Worm (Caenorhabditis elegans) whole organism, late embryonic: ENCODE data around the gene C46C2.2.

ENCODE experiments used
- F13H6.1 ChIP-seq: sonication (generic microtip); optimal IDR thresholded peaks from 2 replicates; lab custom pipeline; 2016; ENCODE audit warnings: missing genetic modification characterization, missing compliant biosample characterization
- T23F11.4 ChIP-seq: fragments of 200-800 bp; sonication (Bioruptor generic); optimal IDR thresholded peaks from 2 replicates; lab custom pipeline; 2018; ENCODE audit warnings: mild to moderate bottlenecking, missing genetic modification characterization, missing compliant biosample characterization
- ceh-18 ChIP-seq: sonication (generic microtip); optimal IDR thresholded peaks from 2 replicates; lab custom pipeline; 2016; ENCODE audit warnings: missing genetic modification characterization, missing compliant biosample characterization
- ceh-2 ChIP-seq: sonication (generic microtip); optimal IDR thresholded peaks from 2 replicates; lab custom pipeline; 2016; ENCODE audit warnings: missing genotype, missing genetic modification characterization, missing compliant biosample characterization
- ceh-24 ChIP-seq: sonication (generic microtip); optimal IDR thresholded peaks from 2 replicates; lab custom pipeline; 2016; ENCODE audit warnings: mild to moderate bottlenecking, missing genetic modification characterization, missing compliant biosample characterization
- ceh-31 ChIP-seq: sonication (generic microtip); optimal IDR thresholded peaks from 2 replicates; lab custom pipeline; 2016; ENCODE audit warnings: missing genetic modification characterization, missing compliant biosample characterization
- ceh-45 ChIP-seq: fragments of 200-800 bp; sonication (Bioruptor generic); IDR thresholded peaks from 2 replicates; pipeline ENCODE4 v1.3.6; 2022; ENCODE audit warnings: missing genetic modification reagents, missing genetic modification characterization, missing compliant biosample characterization
- ceh-6 ChIP-seq: fragments of 200-800 bp; sonication (Bioruptor generic); optimal IDR thresholded peaks from 2 replicates; lab custom pipeline; 2018; ENCODE audit warnings: mild to moderate bottlenecking, missing genetic modification characterization, missing compliant biosample characterization
- ceh-9 ChIP-seq: sonication (generic microtip); optimal IDR thresholded peaks from 2 replicates; lab custom pipeline; 2016; ENCODE audit warnings: mild to moderate bottlenecking, missing genetic modification characterization, inconsistent platforms, missing compliant biosample characterization
- che-1 ChIP-seq: sonication (generic microtip); optimal IDR thresholded peaks from 2 replicates; lab custom pipeline; 2016; ENCODE audit warnings: mild to moderate bottlenecking, missing genetic modification characterization, missing compliant biosample characterization
- dmd-4 ChIP-seq: sonication (generic microtip); optimal IDR thresholded peaks from 2 replicates; lab custom pipeline; 2016; ENCODE audit warnings: borderline replicate concordance, missing genetic modification characterization, missing compliant biosample characterization
- elt-2 ChIP-seq: sonication (generic microtip); optimal IDR thresholded peaks from 2 replicates; lab custom pipeline; 2016; ENCODE audit warnings: missing genetic modification reagents, missing genetic modification characterization, missing compliant biosample characterization
- elt-4 ChIP-seq: sonication (generic microtip); optimal IDR thresholded peaks from 2 replicates; lab custom pipeline; 2016; ENCODE audit warnings: missing genetic modification characterization, missing compliant biosample characterization
- eyg-1 ChIP-seq: sonication (generic microtip); optimal IDR thresholded peaks from 2 replicates; lab custom pipeline; 2016; ENCODE audit warnings: missing genotype, missing genetic modification characterization, missing compliant biosample characterization
- gmeb-2 ChIP-seq: sonication (generic microtip); optimal IDR thresholded peaks from 2 replicates; lab custom pipeline; 2016; ENCODE audit warnings: missing genetic modification characterization, inconsistent platforms, missing compliant biosample characterization
- hlh-6 ChIP-seq: sonication (generic microtip); optimal IDR thresholded peaks from 2 replicates; lab custom pipeline; 2016; ENCODE audit warnings: missing genotype, missing genetic modification characterization, missing compliant biosample characterization
- lim-6 ChIP-seq: sonication (generic microtip); optimal IDR thresholded peaks from 2 replicates; lab custom pipeline; 2016; ENCODE audit warnings: missing genetic modification characterization, missing compliant biosample characterization
- nhr-11 ChIP-seq: fragments of 150-350 bp; optimal IDR thresholded peaks from 2 replicates; lab custom pipeline; 2014; ENCODE audit warnings: missing biosample characterization, missing genetic modification characterization
- nhr-232 ChIP-seq: sonication (generic microtip); optimal IDR thresholded peaks from 2 replicates; lab custom pipeline; 2016; ENCODE audit warnings: missing genetic modification characterization, missing compliant biosample characterization
- odd-2 ChIP-seq: sonication (generic microtip); optimal IDR thresholded peaks from 2 replicates; lab custom pipeline; 2017; ENCODE audit warnings: antibody characterized with exemption, mild to moderate bottlenecking, missing genetic modification characterization, missing compliant biosample characterization
- pha-4 ChIP-seq: fragments of 150-350 bp; optimal IDR thresholded peaks from 2 replicates; lab custom pipeline; 2018; ENCODE audit warnings: missing biosample characterization, missing genetic modification reagents, missing genetic modification characterization
- pros-1 ChIP-seq: fragments of 150-350 bp; optimal IDR thresholded peaks from 2 replicates; lab custom pipeline; 2014; ENCODE audit warnings: missing biosample characterization, missing genetic modification reagents, missing genetic modification characterization
- ref-2 ChIP-seq: sonication (generic microtip); optimal IDR thresholded peaks from 2 replicates; lab custom pipeline; 2016; ENCODE audit warnings: missing genetic modification characterization, missing compliant biosample characterization
- rnt-1 ChIP-seq: sonication (generic microtip); optimal IDR thresholded peaks from 2 replicates; lab custom pipeline; 2016; ENCODE audit warnings: missing genetic modification characterization, missing compliant biosample characterization
- sdc-2 ChIP-seq: sonication (generic microtip); optimal IDR thresholded peaks from 2 replicates; lab custom pipeline; 2016; ENCODE audit warnings: missing genotype, missing genetic modification characterization, missing compliant biosample characterization
- sox-2 ChIP-seq: fragments of 200-800 bp; sonication (Bioruptor generic); IDR thresholded peaks from 2 replicates; pipeline ENCODE4 v1.3.6; 2022; ENCODE audit warnings: missing genetic modification reagents, missing genetic modification characterization, missing compliant biosample characterization
- sox-4 ChIP-seq: sonication (generic microtip); optimal IDR thresholded peaks from 2 replicates; lab custom pipeline; 2017; ENCODE audit warnings: mild to moderate bottlenecking, missing genetic modification characterization, inconsistent platforms, missing compliant biosample characterization
- tbx-2 ChIP-seq: sonication (generic microtip); optimal IDR thresholded peaks from 2 replicates; lab custom pipeline; 2016; ENCODE audit warnings: missing genetic modification characterization, missing compliant biosample characterization
- tbx-7 ChIP-seq: sonication (generic microtip); optimal IDR thresholded peaks from 2 replicates; lab custom pipeline; 2016; ENCODE audit warnings: missing genotype, missing genetic modification characterization, missing compliant biosample characterization
- ttx-3 ChIP-seq: sonication (generic microtip); optimal IDR thresholded peaks from 2 replicates; lab custom pipeline; 2016; ENCODE audit warnings: missing genetic modification reagents, missing genetic modification characterization, missing compliant biosample characterization
- unc-3 ChIP-seq, 2 experiments: fragments of 200-800 bp in 1 of 2; sonication (Bioruptor generic) in 1 of 2; sonication (generic microtip) in 1 of 2; conservative IDR thresholded peaks in 1 of 2; optimal IDR thresholded peaks in 1 of 2; 2 replicates each; pipeline versions ENCODE4 v1.3.6 to Lab custom; 2016 to 2022; ENCODE audit warnings: missing compliant biosample characterization in 2 of 2, missing genetic modification characterization in 2 of 2, missing genetic modification reagents in 1 of 2
- unc-86 ChIP-seq: sonication (generic microtip); optimal IDR thresholded peaks from 2 replicates; lab custom pipeline; 2016; ENCODE audit warnings: missing genetic modification characterization, missing compliant biosample characterization

The C46C2.2 gene

ce11 chrIV:9218415-9218814, 889 bp downstream of the C46C2.2 start:
- no peak for TF ChIP-seq lim-6 (tag; lab: Kevin White, UChicago)
- TF ChIP-seq, all 69 proteins: peak for 0

ce11 chrIV:9224825-9225224, 7.3 kb downstream of the C46C2.2 start, which contains the start of gene C46C2.3:
Gene C46C2.3 (plus strand): TSS chrIV:9225125.
- no peak for TF ChIP-seq ceh-2 (tag; lab: Kevin White, UChicago)

DNA sequence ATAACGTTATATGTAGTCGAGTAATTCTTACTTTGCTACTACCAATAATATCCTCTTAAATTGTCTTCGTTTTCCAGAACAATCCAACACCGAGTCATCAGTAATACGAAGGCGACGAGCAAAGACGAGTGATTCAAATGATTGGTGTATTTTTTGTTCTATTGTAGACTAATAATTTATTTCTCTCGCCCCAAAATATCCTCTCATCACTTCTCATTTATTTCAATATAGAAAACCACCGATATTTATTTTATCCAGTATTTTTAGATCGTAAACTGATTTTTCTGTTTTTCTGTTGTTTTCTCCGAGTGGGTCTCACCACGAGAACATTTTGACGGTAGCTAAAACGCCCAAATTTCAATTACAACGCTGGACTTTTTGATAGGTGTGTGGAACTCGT, 10.1 kb downstream of the C46C2.2 start:
- TF ChIP-seq ref-2 (tag; lab: Kevin White, UChicago): no peak
- TF ChIP-seq ceh-9: no peak
- no peak for TF ChIP-seq tbx-7
- no peak for TF ChIP-seq nhr-11 (tag; lab: Kevin White, UChicago)
- no peak for TF ChIP-seq dmd-4 (tag; lab: Kevin White, UChicago)
- no peak for TF ChIP-seq sox-4 (tag; lab: Kevin White, UChicago)
- TF ChIP-seq rnt-1: no peak
- TF ChIP-seq ceh-18: no peak
- TF ChIP-seq ceh-2 (tag; lab: Kevin White, UChicago): no peak
- no peak for TF ChIP-seq pros-1 (tag; lab: Kevin White, UChicago)
- no peak for TF ChIP-seq hlh-6 (tag; lab: Kevin White, UChicago)
- TF ChIP-seq pha-4 (tag; lab: Kevin White, UChicago): no peak
- no peak for TF ChIP-seq F13H6.1 (tag; lab: Kevin White, UChicago)
- no peak for TF ChIP-seq eyg-1
- TF ChIP-seq ceh-24: no peak
- TF ChIP-seq ceh-6: no peak
- no peak for TF ChIP-seq odd-2 (tag; lab: Kevin White, UChicago)
- TF ChIP-seq ttx-3 (tag; lab: Kevin White, UChicago): no peak

DNA sequence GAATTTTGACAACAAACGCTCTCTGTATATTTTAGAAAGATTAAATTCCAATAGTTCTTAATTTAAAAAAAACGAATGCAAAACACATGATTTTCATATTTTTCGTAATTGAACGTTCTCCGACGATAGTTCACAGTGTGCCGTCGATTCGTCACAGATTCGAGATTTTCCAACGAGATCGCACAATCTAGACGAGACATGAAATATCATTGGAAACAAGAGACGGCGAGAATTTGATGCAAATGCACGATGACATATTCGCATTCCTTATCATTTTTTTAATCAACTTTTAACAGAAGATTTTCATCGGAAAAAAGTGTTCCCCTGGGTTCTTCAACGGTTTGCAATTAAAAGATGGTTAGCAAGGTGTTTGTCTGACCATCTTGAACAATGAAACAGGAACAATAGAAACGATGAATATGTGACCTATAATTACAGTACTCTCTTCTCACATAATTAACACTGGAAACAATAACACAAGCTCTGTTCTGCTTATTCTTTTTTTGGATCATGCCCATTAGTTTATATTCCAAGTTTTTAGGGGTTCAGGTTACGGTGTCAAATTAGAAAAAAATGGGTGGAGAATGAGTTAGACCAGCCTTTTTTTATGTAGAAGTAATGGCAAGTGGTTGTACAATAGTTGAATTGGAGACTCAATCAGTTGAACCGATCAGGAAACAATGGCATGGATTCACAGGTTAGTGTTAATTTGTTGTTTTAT, 15.1 kb downstream of the C46C2.2 start, which contains the start of gene Y11D7A.3:
Gene Y11D7A.3 (plus strand): TSS at position 671 of the 721 bp plus-strand sequence.
- TF ChIP-seq sox-2 (GFP tag; lab: Robert Waterston, UW): peak; percentile 3; the same call in 1 of the 2 replicates
- TF ChIP-seq tbx-2: no peak
- TF ChIP-seq sdc-2: no peak

DNA sequence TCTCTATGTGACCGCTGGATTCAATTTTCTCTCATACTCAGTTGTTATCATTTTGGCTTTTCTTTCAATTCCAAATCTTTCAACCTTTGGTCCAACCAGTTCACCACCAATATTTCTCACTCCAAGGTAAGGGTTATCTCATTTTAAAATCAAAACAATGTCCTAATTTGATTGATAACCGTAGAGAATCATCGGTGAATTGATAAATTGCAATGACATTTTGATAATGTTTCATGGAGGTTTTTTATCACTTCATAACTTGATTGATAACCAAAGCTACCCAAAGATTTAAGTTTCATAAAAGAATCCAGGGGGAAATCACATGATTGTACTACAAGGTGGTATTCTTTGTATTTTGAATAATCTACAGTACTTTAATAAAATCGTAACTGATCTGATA, 21.6 kb downstream of the C46C2.2 start:
- TF ChIP-seq elt-2 (peak; percentile 49), gmeb-2 (tag; lab: Kevin White, UChicago) (no peak)
- TF ChIP-seq, all 69 proteins: peak for 1

DNA sequence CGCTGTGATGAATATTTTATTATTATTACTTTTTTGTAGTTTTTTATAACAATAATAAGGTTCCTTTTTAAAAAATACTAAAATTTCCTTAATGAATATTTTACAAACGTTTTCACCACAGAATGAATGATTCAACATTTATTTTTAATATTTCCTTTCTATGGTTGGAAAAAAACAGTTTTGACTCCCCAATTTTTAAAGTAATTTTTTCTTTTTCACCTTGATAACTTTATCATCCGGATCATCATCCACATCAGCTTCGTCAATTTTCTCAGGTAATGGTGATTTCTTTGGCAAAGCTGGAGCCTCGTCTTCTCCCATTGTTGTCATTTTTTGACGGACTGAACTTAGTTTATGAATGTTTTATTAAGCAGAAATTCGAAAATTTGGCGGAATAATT, 26.1 kb downstream of the C46C2.2 start, which contains the start of gene rab-28:
Gene rab-28 (minus strand): TSS at position 343 of the 400 bp plus-strand sequence.
- TF ChIP-seq T23F11.4 (GFP tag; lab: Kevin White, UChicago): no peak
- no peak for TF ChIP-seq elt-4 (tag; lab: Kevin White, UChicago)
- TF ChIP-seq unc-3 (GFP tag; conservative IDR thresholded peaks at IDR 0.05; lab: Robert Waterston, UW): no peak
- TF ChIP-seq unc-3 (tag; optimal IDR thresholded peaks at IDR 0.05; lab: Kevin White, UChicago): no peak
- TF ChIP-seq nhr-232 (tag; lab: Kevin White, UChicago): no peak
- no peak for TF ChIP-seq unc-86 (tag; lab: Kevin White, UChicago)
- TF ChIP-seq ceh-31 (tag; lab: Kevin White, UChicago): no peak
- TF ChIP-seq ceh-45: no peak
- no peak for TF ChIP-seq che-1 (tag; lab: Kevin White, UChicago)
- no peak for TF ChIP-seq lim-6 (tag; lab: Kevin White, UChicago)
- TF ChIP-seq sdc-2: no peak
- TF ChIP-seq odd-2 (tag; lab: Kevin White, UChicago): no peak
- no peak for TF ChIP-seq pha-4 (tag; lab: Kevin White, UChicago)
